Worm (Caenorhabditis elegans) whole organism, L2 larva: ENCODE data around the gene srx-23.

ENCODE experiments used
- C34F6.9 ChIP-seq: fragments of 150-350 bp; optimal IDR thresholded peaks from 2 replicates; lab custom pipeline; 2014; ENCODE audit warnings: missing biosample characterization, missing genetic modification characterization
- F13H6.1 ChIP-seq: sonication (generic microtip); optimal IDR thresholded peaks from 2 replicates; lab custom pipeline; 2016; ENCODE audit warnings: missing genetic modification characterization, missing compliant biosample characterization
- R02D3.7 ChIP-seq: fragments of 150-350 bp; optimal IDR thresholded peaks from 2 replicates; lab custom pipeline; 2014; ENCODE audit warnings: missing biosample characterization, missing genetic modification characterization
- ZK546.5 ChIP-seq: sonication (generic microtip); optimal IDR thresholded peaks from 2 replicates; lab custom pipeline; 2017; ENCODE audit warnings: missing biosample characterization, missing genetic modification characterization
- alr-1 ChIP-seq: fragments of 150-350 bp; optimal IDR thresholded peaks from 2 replicates; lab custom pipeline; 2014; ENCODE audit warnings: missing biosample characterization, missing genetic modification characterization
- aly-2 ChIP-seq: fragments of 150-350 bp; optimal IDR thresholded peaks from 2 replicates; lab custom pipeline; 2014; ENCODE audit warnings: missing biosample characterization, missing genetic modification characterization
- ama-1 ChIP-seq: fragments of 150-350 bp; optimal IDR thresholded peaks from 2 replicates; lab custom pipeline; 2018; ENCODE audit warnings: inconsistent platforms
- blmp-1 ChIP-seq: sonication (generic microtip); optimal IDR thresholded peaks from 2 replicates; lab custom pipeline; 2017; ENCODE audit warnings: missing genetic modification characterization, mild to moderate bottlenecking, missing compliant biosample characterization, antibody characterized with exemption, moderate library complexity; ENCODE audit not compliant: insufficient read depth
- ceh-16 ChIP-seq: fragments of 150-350 bp; optimal IDR thresholded peaks from 2 replicates; lab custom pipeline; 2014; ENCODE audit warnings: missing biosample characterization, missing genetic modification characterization
- ceh-82 ChIP-seq: fragments of 150-350 bp; optimal IDR thresholded peaks from 2 replicates; lab custom pipeline; 2014; ENCODE audit warnings: missing biosample characterization, missing genetic modification characterization
- elt-1 ChIP-seq: fragments of 150-350 bp; optimal IDR thresholded peaks from 2 replicates; lab custom pipeline; 2014; ENCODE audit warnings: missing biosample characterization, missing genetic modification characterization
- fos-1 ChIP-seq: fragments of 150-350 bp; optimal IDR thresholded peaks from 2 replicates; lab custom pipeline; 2014; ENCODE audit warnings: missing biosample characterization, missing genetic modification characterization
- lin-11 ChIP-seq: fragments of 150-350 bp; sonication (generic microtip); optimal IDR thresholded peaks from 2 replicates; lab custom pipeline; 2014; ENCODE audit warnings: missing biosample characterization, missing genetic modification characterization, inconsistent platforms, mixed read lengths
- lin-13 ChIP-seq: fragments of 150-350 bp; optimal IDR thresholded peaks from 2 replicates; lab custom pipeline; 2014; ENCODE audit warnings: missing biosample characterization, missing genetic modification reagents, missing genetic modification characterization
- lin-39 ChIP-seq: fragments of 150-350 bp; optimal IDR thresholded peaks from 2 replicates; lab custom pipeline; 2014; ENCODE audit warnings: missing biosample characterization, missing genetic modification reagents, missing genetic modification characterization
- lsy-2 ChIP-seq, 2 experiments: fragments of 150-350 bp in 1 of 2; sonication (generic microtip) in 1 of 2; optimal IDR thresholded peaks; 2 replicates each; lab custom pipeline; 2014 to 2017; ENCODE audit warnings: missing biosample characterization in 2 of 2, missing genetic modification characterization in 2 of 2
- mab-5 ChIP-seq: fragments of 150-350 bp; optimal IDR thresholded peaks from 2 replicates; lab custom pipeline; 2014; ENCODE audit warnings: missing biosample characterization, missing genetic modification characterization
- mdl-1 ChIP-seq, 2 experiments: fragments of 150-350 bp in 1 of 2; sonication (generic microtip) in 1 of 2; optimal IDR thresholded peaks; 2 replicates each; lab custom pipeline; 2017; ENCODE audit warnings: missing biosample characterization in 2 of 2, missing genetic modification characterization in 2 of 2
- nhr-10 ChIP-seq: sonication (generic microtip); optimal IDR thresholded peaks from 2 replicates; lab custom pipeline; 2017; ENCODE audit warnings: missing biosample characterization, missing genetic modification characterization
- nhr-11 ChIP-seq: fragments of 150-350 bp; optimal IDR thresholded peaks from 2 replicates; lab custom pipeline; 2014; ENCODE audit warnings: missing biosample characterization, missing genetic modification characterization
- nhr-21 ChIP-seq: fragments of 150-350 bp; optimal IDR thresholded peaks from 2 replicates; lab custom pipeline; 2014; ENCODE audit warnings: missing biosample characterization, missing genetic modification characterization
- nhr-23 ChIP-seq: fragments of 150-350 bp; optimal IDR thresholded peaks from 2 replicates; lab custom pipeline; 2014; ENCODE audit warnings: missing biosample characterization, missing genetic modification reagents, missing genetic modification characterization
- nhr-237 ChIP-seq: fragments of 150-350 bp; optimal IDR thresholded peaks from 2 replicates; lab custom pipeline; 2014; ENCODE audit warnings: missing biosample characterization, missing genetic modification characterization
- nhr-25 ChIP-seq: fragments of 150-350 bp; sonication (generic microtip); optimal IDR thresholded peaks from 3 replicates; lab custom pipeline; 2014; ENCODE audit warnings: missing biosample characterization, missing genetic modification characterization
- nhr-6 ChIP-seq: fragments of 150-350 bp; optimal IDR thresholded peaks from 2 replicates; lab custom pipeline; 2014; ENCODE audit warnings: missing biosample characterization, missing genetic modification characterization
- nhr-77 ChIP-seq: fragments of 150-350 bp; optimal IDR thresholded peaks from 2 replicates; lab custom pipeline; 2014; ENCODE audit warnings: missing biosample characterization, missing genetic modification characterization
- peb-1 ChIP-seq: fragments of 150-350 bp; optimal IDR thresholded peaks from 2 replicates; lab custom pipeline; 2014; ENCODE audit warnings: missing biosample characterization, missing genetic modification characterization
- sem-4 ChIP-seq: fragments of 150-350 bp; optimal IDR thresholded peaks from 2 replicates; lab custom pipeline; 2014; ENCODE audit warnings: missing biosample characterization, missing genetic modification reagents, missing genetic modification characterization
- skn-1 ChIP-seq: sonication (generic microtip); optimal IDR thresholded peaks from 2 replicates; lab custom pipeline; 2017; ENCODE audit warnings: missing biosample characterization, missing genetic modification characterization
- sma-3 ChIP-seq: sonication (generic microtip); optimal IDR thresholded peaks from 2 replicates; lab custom pipeline; 2016; ENCODE audit warnings: missing genetic modification reagents, missing genetic modification characterization, missing compliant biosample characterization
- sma-9 ChIP-seq, 2 experiments: fragments of 150-350 bp in 1 of 2; sonication (generic microtip) in 1 of 2; optimal IDR thresholded peaks; 2 replicates each; lab custom pipeline; 2014 to 2016; ENCODE audit warnings: missing genetic modification characterization in 2 of 2, mild to moderate bottlenecking in 1 of 2, missing biosample characterization in 1 of 2, missing compliant biosample characterization in 1 of 2, missing genetic modification reagents in 1 of 2, moderate library complexity in 1 of 2
- unc-39 ChIP-seq: fragments of 150-350 bp; optimal IDR thresholded peaks from 2 replicates; lab custom pipeline; 2014; ENCODE audit warnings: missing biosample characterization, missing genetic modification characterization
- unc-55 ChIP-seq: fragments of 150-350 bp; sonication (generic microtip); optimal IDR thresholded peaks from 3 replicates; lab custom pipeline; 2014; ENCODE audit warnings: missing biosample characterization, missing genetic modification reagents, missing genetic modification characterization
- unc-62 ChIP-seq: fragments of 150-350 bp; optimal IDR thresholded peaks from 2 replicates; lab custom pipeline; 2014; ENCODE audit warnings: missing biosample characterization, missing genetic modification reagents, missing genetic modification characterization
- ztf-1 ChIP-seq: fragments of 200-800 bp; sonication (Bioruptor generic); conservative IDR thresholded peaks from 2 replicates; pipeline ENCODE4 v1.3.6; 2022; ENCODE audit warnings: missing genetic modification characterization, missing compliant biosample characterization
- ztf-11 ChIP-seq: sonication (generic microtip); optimal IDR thresholded peaks from 2 replicates; lab custom pipeline; 2017; ENCODE audit warnings: missing biosample characterization, missing genetic modification characterization
- ztf-4 ChIP-seq: fragments of 150-350 bp; optimal IDR thresholded peaks from 2 replicates; lab custom pipeline; 2014; ENCODE audit warnings: missing biosample characterization, missing genetic modification characterization

srx-23 gene

ce11 chrV:654402-654801, 27.7 kb upstream of the srx-23 start, which contains the start of gene srj-6:
Gene srj-6, minus strand, starts transcription at chrV:654502.
- no peak for TF ChIP-seq lin-39 (tag; lab: Kevin White, UChicago)
- no peak for TF ChIP-seq ama-1
- no peak for TF ChIP-seq nhr-77
- TF ChIP-seq fos-1 (tag; lab: Kevin White, UChicago), result no peak
- no peak for TF ChIP-seq R02D3.7 (tag; lab: Kevin White, UChicago)
- no peak for TF ChIP-seq mdl-1 (tag; optimal IDR thresholded peaks at IDR 0.05; lab: Kevin White, UChicago)

DNA sequence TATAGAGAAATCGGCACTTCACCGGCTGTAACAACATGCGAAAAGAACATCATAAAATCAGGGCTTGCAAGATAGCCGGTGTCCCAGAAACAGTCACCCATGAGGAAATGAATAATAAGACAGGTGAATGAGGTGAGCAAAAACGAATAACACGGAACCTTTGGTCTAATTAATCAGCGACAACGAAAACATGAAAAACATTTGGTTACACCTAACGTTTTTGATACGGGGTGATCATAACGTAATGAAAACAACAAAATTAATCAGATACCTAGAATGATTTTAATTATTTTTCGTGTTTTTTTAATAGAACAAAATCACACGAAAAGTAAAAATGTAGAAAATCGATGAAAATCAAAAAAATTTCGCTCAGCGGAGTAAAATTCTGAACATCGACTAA, 26.3 kb upstream of the srx-23 start, which contains the start of gene srh-245:
Gene srh-245 (minus strand): TSS at position 101 of the 400 bp plus-strand sequence.
- TF ChIP-seq unc-55 (GFP tag; lab: Kevin White, UChicago) (no peak), ztf-4 (no peak), sma-3 (GFP tag; lab: Kevin White, UChicago) (no peak), ceh-82 (tag; lab: Kevin White, UChicago) (no peak), skn-1 (tag; lab: Kevin White, UChicago) (no peak), unc-62 (GFP tag; lab: Kevin White, UChicago) (no peak), unc-39 (tag; lab: Kevin White, UChicago) (no peak), sma-9 (GFP tag; optimal IDR thresholded peaks at IDR 0.05; lab: Kevin White, UChicago) (no peak), sma-9 (tag; optimal IDR thresholded peaks at IDR 0.05; lab: Kevin White, UChicago) (no peak), alr-1 (tag; lab: Kevin White, UChicago) (no peak), nhr-237 (tag; lab: Kevin White, UChicago) (no peak)

ce11 chrV:657678-658077, 24.5 kb upstream of the srx-23 start, which contains the start of gene srh-246:
Gene srh-246, minus strand, starts transcription at chrV:657778.
- TF ChIP-seq nhr-237 (tag; lab: Kevin White, UChicago) (no peak), peb-1 (tag; lab: Kevin White, UChicago) (no peak), nhr-23 (no peak), skn-1 (tag; lab: Kevin White, UChicago) (no peak), elt-1 (tag; lab: Kevin White, UChicago) (no peak), ztf-11 (no peak), lin-13 (no peak), blmp-1 (tag; lab: Kevin White, UChicago) (no peak), lsy-2 (tag; optimal IDR thresholded peaks at IDR 0.05; lab: Kevin White, UChicago) (no peak), nhr-21 (tag; lab: Kevin White, UChicago) (no peak), lin-11 (tag; lab: Kevin White, UChicago) (no peak), nhr-25 (tag; lab: Kevin White, UChicago) (no peak), ceh-16 (tag; lab: Kevin White, UChicago) (no peak)

- TF ChIP-seq sma-9 (GFP tag; optimal IDR thresholded peaks at IDR 0.05; lab: Kevin White, UChicago), result no peak
- no peak for TF ChIP-seq sma-9 (tag; optimal IDR thresholded peaks at IDR 0.05; lab: Kevin White, UChicago)
- no peak for TF ChIP-seq skn-1 (tag; lab: Kevin White, UChicago)
- TF ChIP-seq nhr-11, result no peak
- no peak for TF ChIP-seq ZK546.5 (tag; lab: Kevin White, UChicago)
- TF ChIP-seq unc-62 (GFP tag; lab: Kevin White, UChicago), result no peak
These were observed 21.9 kb upstream of the srx-23 start, which contains the start of gene F31F4.17 for ce11 chrV:660210-660609. Gene F31F4.17, minus strand, starts transcription at chrV:660310.

DNA sequence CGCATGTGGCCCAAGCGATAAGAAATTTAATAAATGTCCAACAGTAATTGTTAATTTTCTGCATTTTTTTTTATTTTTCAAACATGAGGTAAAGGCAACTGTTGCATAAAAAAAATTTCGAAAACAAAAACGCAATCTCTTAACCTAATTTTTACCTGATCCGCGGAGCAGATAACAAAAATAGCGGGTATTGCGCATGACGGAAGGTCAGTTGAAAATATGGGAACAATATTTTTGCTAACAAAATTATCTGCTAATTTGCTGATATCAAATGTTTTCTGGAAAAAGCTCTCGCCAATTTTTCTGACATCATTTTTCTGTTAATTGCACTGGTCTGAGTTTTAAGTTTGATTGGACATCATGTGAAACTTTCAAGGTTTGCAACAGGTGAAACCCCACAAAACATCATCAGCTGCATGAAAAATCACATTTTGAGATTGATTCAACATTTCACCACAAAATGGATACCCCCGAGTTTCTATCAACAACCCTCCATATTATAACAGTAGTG, 17.7 kb upstream of the srx-23 start, which contains the start of the genes F31F4.11 and srh-266:
Gene F31F4.11 (minus strand): TSS at position 101 of the 511 bp plus-strand sequence.
Gene srh-266 (plus strand): TSS at position 461 of the 511 bp plus-strand sequence.
- TF ChIP-seq ztf-1 (GFP tag; lab: Robert Waterston, UW) (no peak), F13H6.1 (tag; lab: Kevin White, UChicago) (no peak), aly-2 (tag; lab: Kevin White, UChicago) (no peak), C34F6.9 (no peak), mdl-1 (tag; optimal IDR thresholded peaks at IDR 0.05; lab: Kevin White, UChicago) (no peak), lin-39 (tag; lab: Kevin White, UChicago) (no peak), lsy-2 (tag; optimal IDR thresholded peaks at IDR 0.05; lab: Kevin White, UChicago) (no peak), sem-4 (tag; lab: Kevin White, UChicago) (no peak), nhr-6 (no peak), nhr-21 (tag; lab: Kevin White, UChicago) (no peak), R02D3.7 (tag; lab: Kevin White, UChicago) (no peak), ama-1 (no peak), lin-11 (tag; lab: Kevin White, UChicago) (no peak), mab-5 (tag; lab: Kevin White, UChicago) (no peak), sma-3 (GFP tag; lab: Kevin White, UChicago) (no peak), nhr-10 (tag; lab: Kevin White, UChicago) (no peak), blmp-1 (tag; lab: Kevin White, UChicago) (no peak)
